Fruit fly (Drosophila melanogaster): Measurements from ENCODE around the gene fred.

- TF ChIP-seq rn (GFP tag; IDR thresholded peaks at IDR 0.05), result no peak
- no peak for TF ChIP-seq CG13204 (GFP tag; optimal IDR thresholded peaks at IDR 0.05)
- no peak for TF ChIP-seq CG8159 (tag; optimal IDR thresholded peaks at IDR 0.05)
- no peak for TF ChIP-seq CG32121 (GFP tag; IDR thresholded peaks at IDR 0.05)
- TF ChIP-seq CG4496 (GFP tag; IDR thresholded peaks at IDR 0.05), result no peak
- no peak for TF ChIP-seq Ets98B (GFP tag; IDR thresholded peaks at IDR 0.05)
- no peak for TF ChIP-seq fd96Ca (GFP tag; IDR thresholded peaks at IDR 0.05)
- no peak for TF ChIP-seq Pif1B (GFP tag; optimal IDR thresholded peaks at IDR 0.05)
- no peak for TF ChIP-seq D1 (tag; optimal IDR thresholded peaks at IDR 0.05)
- TF ChIP-seq EcR (GFP tag; optimal IDR thresholded peaks at IDR 0.05), result no peak
Observed at dm6 chr2L:3893331-3893730, 98.2 kb downstream of the fred start.
